Worm (Caenorhabditis elegans) whole organism, early embryonic: ENCODE measurements around the gene cyp-31A5.

ENCODE experiments used
- B0310.2 ChIP-seq: sonication (generic microtip); optimal IDR thresholded peaks from 2 replicates; lab custom pipeline; 2016; ENCODE audit warnings: mild to moderate bottlenecking, missing genetic modification characterization, missing compliant biosample characterization
- F13C5.2 ChIP-seq: sonication (generic microtip); optimal IDR thresholded peaks from 2 replicates; lab custom pipeline; 2017; ENCODE audit warnings: mild to moderate bottlenecking, missing genetic modification characterization, inconsistent platforms, missing compliant biosample characterization
- aly-1 ChIP-seq: sonication (generic microtip); optimal IDR thresholded peaks from 2 replicates; lab custom pipeline; 2016; ENCODE audit warnings: missing genetic modification characterization, missing compliant biosample characterization
- ama-1 ChIP-seq: fragments of 150-350 bp; optimal IDR thresholded peaks from 2 replicates; lab custom pipeline; 2014
- ceh-13 ChIP-seq: fragments of 200-800 bp; sonication (Bioruptor generic); optimal IDR thresholded peaks from 2 replicates; lab custom pipeline; 2018; ENCODE audit warnings: mild to moderate bottlenecking, missing genetic modification characterization, missing compliant biosample characterization
- ceh-36 ChIP-seq: sonication (generic microtip); optimal IDR thresholded peaks from 2 replicates; lab custom pipeline; 2016; ENCODE audit warnings: missing genetic modification characterization, inconsistent platforms, missing compliant biosample characterization
- ets-7 ChIP-seq: sonication (generic microtip); optimal IDR thresholded peaks from 2 replicates; lab custom pipeline; 2016; ENCODE audit warnings: missing genotype, missing genetic modification characterization, missing compliant biosample characterization
- flt-1 ChIP-seq: fragments of 200-800 bp; sonication (Bioruptor generic); IDR thresholded peaks from 2 replicates; pipeline ENCODE4 v1.3.6; 2022; ENCODE audit warnings: missing genetic modification characterization, missing compliant biosample characterization
- hmbx-1 ChIP-seq: sonication (generic microtip); optimal IDR thresholded peaks from 2 replicates; lab custom pipeline; 2016; ENCODE audit warnings: mild to moderate bottlenecking, missing genetic modification characterization, missing compliant biosample characterization
- hmg-4 ChIP-seq: fragments of 200-800 bp; sonication (Bioruptor generic); optimal IDR thresholded peaks from 2 replicates; lab custom pipeline; 2018; ENCODE audit warnings: mild to moderate bottlenecking, missing genetic modification characterization, missing compliant biosample characterization
- hnd-1 ChIP-seq: sonication (generic microtip); optimal IDR thresholded peaks from 2 replicates; lab custom pipeline; 2016; ENCODE audit warnings: missing genetic modification characterization, missing compliant biosample characterization
- pes-1 ChIP-seq: fragments of 200-800 bp; sonication (Bioruptor generic); IDR thresholded peaks from 2 replicates; pipeline ENCODE4 v1.3.6; 2022; ENCODE audit warnings: missing genetic modification reagents, missing genetic modification characterization, missing compliant biosample characterization
- scrt-1 ChIP-seq: fragments of 200-800 bp; sonication (Bioruptor generic); IDR thresholded peaks from 2 replicates; pipeline ENCODE4 v1.3.6; 2022; ENCODE audit warnings: missing genetic modification characterization, missing compliant biosample characterization
- sea-1 ChIP-seq: fragments of 200-800 bp; sonication (Bioruptor generic); conservative IDR thresholded peaks from 2 replicates; pipeline ENCODE4 v1.3.6; 2022; ENCODE audit warnings: missing genetic modification characterization, missing compliant biosample characterization
- tbx-11 ChIP-seq: fragments of 200-800 bp; sonication (Bioruptor generic); IDR thresholded peaks from 2 replicates; pipeline ENCODE4 v1.3.6; 2022; ENCODE audit warnings: missing genetic modification characterization, missing compliant biosample characterization
- tbx-37 ChIP-seq: fragments of 200-800 bp; sonication (Bioruptor generic); conservative IDR thresholded peaks from 2 replicates; pipeline ENCODE4 v1.3.6; 2022; ENCODE audit warnings: missing genetic modification reagents, missing genetic modification characterization, missing compliant biosample characterization
- tra-4 ChIP-seq: sonication (generic microtip); optimal IDR thresholded peaks from 2 replicates; lab custom pipeline; 2017; ENCODE audit warnings: missing genetic modification characterization, missing compliant biosample characterization

cyp-31A5 gene

ce11 chrIV:13395255-13395654, 5.8 kb upstream of the cyp-31A5 start:
- TF ChIP-seq F13C5.2 (tag; lab: Kevin White, UChicago) (peak; percentile 10), tbx-11 (no peak), hmg-4 (GFP tag; lab: Kevin White, UChicago) (peak; percentile 53)

DNA sequence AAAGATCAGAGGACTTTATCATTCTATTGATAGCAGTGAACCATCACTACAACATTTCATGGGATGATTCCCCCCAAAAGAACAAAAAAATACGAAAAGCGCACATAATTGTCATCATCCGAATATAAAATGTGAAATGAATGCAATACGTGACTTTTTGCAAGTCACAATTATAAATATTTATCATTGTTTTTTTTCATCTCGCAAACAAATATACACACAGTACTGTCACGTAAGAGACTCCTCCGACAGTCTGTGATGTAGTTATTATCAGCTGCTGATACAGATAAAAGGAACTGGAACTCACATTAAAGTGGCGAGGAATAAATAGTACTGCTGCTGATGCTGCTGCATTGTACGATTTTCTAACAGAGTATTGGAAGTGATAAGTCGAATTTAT, 4.7 kb upstream of the cyp-31A5 start:
- TF ChIP-seq ceh-13 (no peak), flt-1 (GFP tag; lab: Robert Waterston, UW) (no peak), ama-1 (lab: Kevin White, UChicago) (no peak), tbx-11 (no peak), ceh-36 (no peak), tra-4 (tag; lab: Kevin White, UChicago) (no peak), hmg-4 (GFP tag; lab: Kevin White, UChicago) (no peak), ets-7 (tag; lab: Kevin White, UChicago) (no peak), F13C5.2 (tag; lab: Kevin White, UChicago) (no peak), scrt-1 (GFP tag; lab: Robert Waterston, UW) (no peak), sea-1 (GFP tag; lab: Robert Waterston, UW) (no peak), tbx-37 (GFP tag; lab: Robert Waterston, UW) (no peak), pes-1 (GFP tag; lab: Robert Waterston, UW) (no peak), aly-1 (tag; lab: Kevin White, UChicago) (no peak), B0310.2 (no peak)

DNA sequence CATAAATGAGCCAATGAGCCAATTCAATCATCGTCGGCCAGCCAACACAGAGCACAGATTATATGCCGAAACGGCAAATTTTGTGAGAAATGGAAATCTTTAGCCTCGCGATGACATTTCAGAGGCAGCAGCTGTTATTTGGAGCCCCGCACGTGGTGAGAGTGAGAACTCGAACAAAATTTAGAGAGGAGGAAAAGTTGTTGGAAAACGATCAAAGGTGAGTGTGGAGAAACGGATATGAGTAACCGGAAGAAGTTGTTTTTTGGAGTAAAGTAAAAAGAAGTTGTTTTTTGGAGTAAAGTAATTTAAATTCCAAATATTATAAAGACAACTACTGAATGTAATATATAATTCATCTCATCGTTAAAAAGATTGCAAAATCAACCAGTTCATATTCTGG, 2.4 kb upstream of the cyp-31A5 start, which contains the start of gene Y62E10A.13:
Gene Y62E10A.13 (minus strand): TSS at position 326 of the 400 bp plus-strand sequence.
- TF ChIP-seq flt-1 (GFP tag; lab: Robert Waterston, UW) = no peak
- TF ChIP-seq ama-1 (lab: Kevin White, UChicago) = no peak
- TF ChIP-seq hnd-1 = no peak
- no peak for TF ChIP-seq sea-1 (GFP tag; lab: Robert Waterston, UW)
- TF ChIP-seq B0310.2 = no peak
- TF ChIP-seq F13C5.2 (tag; lab: Kevin White, UChicago) = no peak
- TF ChIP-seq ets-7 (tag; lab: Kevin White, UChicago) = no peak
- TF ChIP-seq tbx-11 = no peak
- no peak for TF ChIP-seq scrt-1 (GFP tag; lab: Robert Waterston, UW)
- TF ChIP-seq hmg-4 (GFP tag; lab: Kevin White, UChicago) = no peak
- TF ChIP-seq ceh-36 = no peak
- no peak for TF ChIP-seq pes-1 (GFP tag; lab: Robert Waterston, UW)
- no peak for TF ChIP-seq tbx-37 (GFP tag; lab: Robert Waterston, UW)
- TF ChIP-seq aly-1 (tag; lab: Kevin White, UChicago) = no peak
- TF ChIP-seq hmbx-1 = no peak
- no peak for TF ChIP-seq ceh-13
- no peak for TF ChIP-seq tra-4 (tag; lab: Kevin White, UChicago)

DNA sequence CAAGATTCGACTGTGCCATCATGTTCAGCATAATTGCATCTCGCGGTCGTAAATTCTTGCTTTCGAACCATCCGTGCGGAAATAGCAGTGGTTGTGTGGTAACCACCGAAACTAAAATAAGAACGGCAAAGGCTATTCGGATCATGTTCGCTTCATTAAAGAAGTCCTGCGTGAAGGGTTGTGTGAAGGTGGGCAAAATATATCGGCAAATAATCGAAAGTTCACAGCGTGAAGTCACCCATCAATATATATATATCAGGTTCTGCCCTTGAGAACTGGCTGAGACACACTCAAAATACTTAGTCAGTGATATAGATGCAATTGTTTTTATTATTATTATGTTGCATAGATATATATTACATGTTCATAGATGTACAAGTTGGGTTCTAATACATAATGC, 6.9 kb downstream of the cyp-31A5 start, which contains the start of gene Y62E10A.19:
Gene Y62E10A.19 (minus strand): TSS at position 289 of the 400 bp plus-strand sequence.
- no peak for TF ChIP-seq ceh-13
- no peak for TF ChIP-seq sea-1 (GFP tag; lab: Robert Waterston, UW)
- TF ChIP-seq tra-4 (tag; lab: Kevin White, UChicago) = no peak

- TF ChIP-seq tbx-37 (GFP tag; lab: Robert Waterston, UW) = no peak
- TF ChIP-seq B0310.2 = no peak
- no peak for TF ChIP-seq sea-1 (GFP tag; lab: Robert Waterston, UW)
- TF ChIP-seq ets-7 (tag; lab: Kevin White, UChicago) = no peak
- TF ChIP-seq hmg-4 (GFP tag; lab: Kevin White, UChicago) = no peak
- no peak for TF ChIP-seq flt-1 (GFP tag; lab: Robert Waterston, UW)
- no peak for TF ChIP-seq hnd-1
- TF ChIP-seq ceh-13 = no peak
- TF ChIP-seq pes-1 (GFP tag; lab: Robert Waterston, UW) = no peak
- TF ChIP-seq F13C5.2 (tag; lab: Kevin White, UChicago) = no peak
- TF ChIP-seq tra-4 (tag; lab: Kevin White, UChicago) = no peak
- no peak for TF ChIP-seq ceh-36
- TF ChIP-seq tbx-11 = no peak
- no peak for TF ChIP-seq scrt-1 (GFP tag; lab: Robert Waterston, UW)
- TF ChIP-seq ama-1 (lab: Kevin White, UChicago) = no peak
- no peak for TF ChIP-seq hmbx-1
- TF ChIP-seq aly-1 (tag; lab: Kevin White, UChicago) = no peak
Measured at ce11 chrIV:13412845-13413383, 11.8 kb downstream of the cyp-31A5 start, which contains the start of gene gcl-1. Gene gcl-1, minus strand, starts transcription at chrIV:13412895.

- TF ChIP-seq pes-1 (GFP tag; lab: Robert Waterston, UW) (no peak), sea-1 (GFP tag; lab: Robert Waterston, UW) (no peak), ama-1 (lab: Kevin White, UChicago) (no peak), hmg-4 (GFP tag; lab: Kevin White, UChicago) (no peak), tbx-37 (GFP tag; lab: Robert Waterston, UW) (no peak), F13C5.2 (tag; lab: Kevin White, UChicago) (no peak), ceh-13 (no peak), tbx-11 (no peak), flt-1 (GFP tag; lab: Robert Waterston, UW) (no peak), B0310.2 (no peak), scrt-1 (GFP tag; lab: Robert Waterston, UW) (no peak), aly-1 (tag; lab: Kevin White, UChicago) (no peak)
Measured at ce11 chrIV:13415739-13416271, 14.7 kb downstream of the cyp-31A5 start, which contains the start of the genes pik-1 and aptf-2. Gene pik-1, plus strand, starts transcription at chrIV:13416041. Gene aptf-2, minus strand, starts transcription at chrIV:13416051.

- TF ChIP-seq tra-4 (tag; lab: Kevin White, UChicago) (no peak), ets-7 (tag; lab: Kevin White, UChicago) (no peak), hnd-1 (no peak), ceh-13 (no peak), aly-1 (tag; lab: Kevin White, UChicago) (no peak), B0310.2 (no peak), tbx-11 (no peak), tbx-37 (GFP tag; lab: Robert Waterston, UW) (no peak), flt-1 (GFP tag; lab: Robert Waterston, UW) (no peak), F13C5.2 (tag; lab: Kevin White, UChicago) (no peak), scrt-1 (GFP tag; lab: Robert Waterston, UW) (no peak), pes-1 (GFP tag; lab: Robert Waterston, UW) (no peak), hmg-4 (GFP tag; lab: Kevin White, UChicago) (no peak), ama-1 (lab: Kevin White, UChicago) (no peak), ceh-36 (no peak)
Measured at ce11 chrIV:13422200-13422599, 21.1 kb downstream of the cyp-31A5 start, which contains the start of gene nol-9. Gene nol-9, plus strand, starts transcription at chrIV:13422500.
